Worm (Caenorhabditis elegans): ENCODE results near the gene F57G4.10.

ce11 chrV:17660003-17660402 lies 31.3 kb downstream of the F57G4.10 start, which contains the start of gene dgat-2:
- TF ChIP-seq ztf-26 (tag; optimal IDR thresholded peaks at IDR 0.05) = no peak
- no peak for TF ChIP-seq efl-1 (GFP tag; optimal IDR thresholded peaks at IDR 0.05)
- no peak; the same call in 1 of the 2 replicates for TF ChIP-seq zfh-2 (GFP tag; conservative IDR thresholded peaks at IDR 0.05)
- TF ChIP-seq atf-7 (tag; optimal IDR thresholded peaks at IDR 0.05) = no peak
- TF ChIP-seq mcd-1 (GFP tag; IDR thresholded peaks at IDR 0.05) = no peak
- no peak for TF ChIP-seq mxl-1 (tag; optimal IDR thresholded peaks at IDR 0.05)
- no peak for TF ChIP-seq him-1 (tag; optimal IDR thresholded peaks at IDR 0.05)
